Worm (Caenorhabditis elegans): ENCODE data around the gene cyd-1.
A peak's percentile ranks its signal among the peaks of the same experiment; 100 is the strongest.

cyd-1 gene

DNA sequence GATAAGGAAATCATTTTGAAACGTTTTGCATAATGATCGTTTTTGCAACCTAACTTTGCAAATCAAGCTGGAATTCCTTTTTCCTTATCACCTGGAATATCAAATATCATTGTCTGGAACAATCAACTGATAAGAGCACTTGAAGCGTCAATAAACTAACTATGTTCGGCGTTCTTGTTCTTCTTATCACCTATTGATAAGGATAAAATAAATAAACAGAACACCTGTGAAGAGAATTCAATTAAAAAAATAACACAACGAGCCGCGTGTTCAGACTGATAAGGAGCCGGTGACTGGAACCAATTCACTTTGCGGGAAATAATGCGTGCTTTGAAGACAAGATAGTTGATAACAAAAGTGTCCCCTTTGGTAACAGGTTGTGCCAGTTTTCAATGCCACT is at the start of gene cyd-1 (continued):
- no peak for TF ChIP-seq egl-43 (GFP tag; IDR thresholded peaks at IDR 0.05)
- no peak for TF ChIP-seq mdt-29 (GFP tag; IDR thresholded peaks at IDR 0.05)
- no peak for TF ChIP-seq ces-1 (GFP tag; optimal IDR thresholded peaks at IDR 0.05)
- no peak for TF ChIP-seq Y5F2A.4 (GFP tag; optimal IDR thresholded peaks at IDR 0.05)
- no peak for TF ChIP-seq hmg-1.1 (GFP tag; IDR thresholded peaks at IDR 0.05)
- TF ChIP-seq F44E2.7 (GFP tag; IDR thresholded peaks at IDR 0.05), result no peak
- TF ChIP-seq pha-4 (GFP tag; IDR thresholded peaks at IDR 0.05), result peak; percentile 30; the same call in 1 of the 2 replicates
- peak; percentile 86 for TF ChIP-seq pha-4 (tag; optimal IDR thresholded peaks at IDR 0.05)
- TF ChIP-seq gei-8 (GFP tag; optimal IDR thresholded peaks at IDR 0.05), result no peak
- TF ChIP-seq ceh-32 (tag; optimal IDR thresholded peaks at IDR 0.05; ENCODE audit: poor library complexity), result no peak
- TF ChIP-seq dve-1 (tag; optimal IDR thresholded peaks at IDR 0.05; ENCODE audit: insufficient read depth), result peak; percentile 89
- TF ChIP-seq dmd-9 (GFP tag; IDR thresholded peaks at IDR 0.05), result no peak
- no peak for TF ChIP-seq lir-3 (tag; optimal IDR thresholded peaks at IDR 0.05)
- TF ChIP-seq nhr-48 (tag; optimal IDR thresholded peaks at IDR 0.05), result peak; percentile 43
- TF ChIP-seq lin-38 (GFP tag; IDR thresholded peaks at IDR 0.05), result no peak
- no peak for TF ChIP-seq lin-15B (tag; optimal IDR thresholded peaks at IDR 0.05)
- TF ChIP-seq fkh-10 (GFP tag; optimal IDR thresholded peaks at IDR 0.05), result no peak
- no peak for TF ChIP-seq mxl-2 (GFP tag; conservative IDR thresholded peaks at IDR 0.05)
- no peak for TF ChIP-seq F49E8.2 (tag; optimal IDR thresholded peaks at IDR 0.05; ENCODE audit: borderline replicate concordance)
- TF ChIP-seq hif-1 (tag; optimal IDR thresholded peaks at IDR 0.05), result peak in 1 of 2 experiments; percentile 8
- peak; percentile 93 for TF ChIP-seq hlh-11 (tag; optimal IDR thresholded peaks at IDR 0.05)
- TF ChIP-seq tra-1 (GFP tag; IDR thresholded peaks at IDR 0.05), result no peak
- TF ChIP-seq nhr-102 (tag; optimal IDR thresholded peaks at IDR 0.05), result peak; percentile 69
- TF ChIP-seq Y105C5A.15 (GFP tag; IDR thresholded peaks at IDR 0.05), result no peak
- TF ChIP-seq nhr-76 (tag; optimal IDR thresholded peaks at IDR 0.05), result no peak
- TF ChIP-seq hlh-30 (tag; optimal IDR thresholded peaks at IDR 0.05; ENCODE audit: insufficient read depth), result peak; percentile 39
- TF ChIP-seq R02D3.7 (tag; optimal IDR thresholded peaks at IDR 0.05), result no peak
- TF ChIP-seq mep-1 (tag; optimal IDR thresholded peaks at IDR 0.05), result peak; percentile 2
- TF ChIP-seq rbr-2 (tag; optimal IDR thresholded peaks at IDR 0.05), result no peak
- TF ChIP-seq set-16 (GFP tag; IDR thresholded peaks at IDR 0.05), result no peak
- TF ChIP-seq Y48G9A.11 (GFP tag; IDR thresholded peaks at IDR 0.05), result no peak
- no peak for TF ChIP-seq spr-3 (GFP tag; optimal IDR thresholded peaks at IDR 0.05)
- TF ChIP-seq sdz-12 (GFP tag; optimal IDR thresholded peaks at IDR 0.05), result no peak
- TF ChIP-seq ceh-20 (GFP tag; IDR thresholded peaks at IDR 0.05), result no peak
- TF ChIP-seq aha-1 (tag), result no peak
- TF ChIP-seq F10B5.3 (tag; optimal IDR thresholded peaks at IDR 0.05), result no peak
- no peak for TF ChIP-seq unc-130 (GFP tag; optimal IDR thresholded peaks at IDR 0.05)
- no peak for TF ChIP-seq ctbp-1 (GFP tag; IDR thresholded peaks at IDR 0.05)
- no peak for TF ChIP-seq nhr-11 (tag; optimal IDR thresholded peaks at IDR 0.05)
- TF ChIP-seq madf-9 (GFP tag; conservative IDR thresholded peaks at IDR 0.05), result no peak
- no peak for TF ChIP-seq tag-97 (GFP tag; IDR thresholded peaks at IDR 0.05)
- no peak for TF ChIP-seq ceh-82 (tag; optimal IDR thresholded peaks at IDR 0.05)
- peak; percentile 12 for TF ChIP-seq nhr-10 (tag; optimal IDR thresholded peaks at IDR 0.05)
- TF ChIP-seq daf-19 (GFP tag; conservative IDR thresholded peaks at IDR 0.05), result no peak
- TF ChIP-seq nhr-25 (tag; optimal IDR thresholded peaks at IDR 0.05; ENCODE audit: borderline replicate concordance, insufficient read depth), result no peak
- TF ChIP-seq ztf-11 (tag; optimal IDR thresholded peaks at IDR 0.05), result no peak
- TF ChIP-seq skn-1 (tag; optimal IDR thresholded peaks at IDR 0.05), result no peak
- TF ChIP-seq arid-1 (GFP tag; conservative IDR thresholded peaks at IDR 0.05), result no peak
- no peak for TF ChIP-seq lim-7 (GFP tag; IDR thresholded peaks at IDR 0.05)
- TF ChIP-seq saeg-2 (GFP tag; IDR thresholded peaks at IDR 0.05), result no peak
- no peak for TF ChIP-seq zag-1 (tag; optimal IDR thresholded peaks at IDR 0.05)
- no peak for TF ChIP-seq spr-1 (tag; optimal IDR thresholded peaks at IDR 0.05)
